Worm (Caenorhabditis elegans) whole organism, L1 larva: ENCODE data around the gene F38A5.22.
A peak's percentile ranks its signal among the peaks of the same experiment; 100 is the strongest.

Source experiments
- C04F5.9 ChIP-seq: sonication (generic microtip); optimal IDR thresholded peaks from 2 replicates; lab custom pipeline; 2016; ENCODE audit warnings: missing genetic modification characterization, missing compliant biosample characterization
- C34B4.2 ChIP-seq: sonication (generic microtip); optimal IDR thresholded peaks from 2 replicates; lab custom pipeline; 2017; ENCODE audit warnings: mild to moderate bottlenecking, missing genetic modification characterization, missing compliant biosample characterization
- F16B12.6 ChIP-seq: fragments of 150-350 bp; optimal IDR thresholded peaks from 2 replicates; lab custom pipeline; 2014; ENCODE audit warnings: missing biosample characterization, missing genetic modification characterization
- Y116A8C.19 ChIP-seq: sonication (generic microtip); optimal IDR thresholded peaks from 2 replicates; lab custom pipeline; 2016; ENCODE audit warnings: missing compliant biosample characterization, missing genetic modification characterization, borderline replicate concordance
- alr-1 ChIP-seq: fragments of 200-800 bp; sonication (Bioruptor generic); optimal IDR thresholded peaks from 2 replicates; lab custom pipeline; 2018; ENCODE audit warnings: borderline replicate concordance, mild to moderate bottlenecking, missing genetic modification characterization, missing compliant biosample characterization
- aly-2 ChIP-seq: fragments of 150-350 bp; optimal IDR thresholded peaks from 2 replicates; lab custom pipeline; 2014; ENCODE audit warnings: missing biosample characterization, missing genetic modification characterization
- blmp-1 ChIP-seq: fragments of 150-350 bp; optimal IDR thresholded peaks from 2 replicates; lab custom pipeline; 2014; ENCODE audit warnings: missing biosample characterization, missing genetic modification characterization
- ceh-8 ChIP-seq: fragments of 200-800 bp; sonication (Bioruptor generic); optimal IDR thresholded peaks from 2 replicates; lab custom pipeline; 2018; ENCODE audit warnings: mild to moderate bottlenecking, missing genetic modification characterization, moderate library complexity, missing compliant biosample characterization
- ceh-82 ChIP-seq, 3 experiments: fragments of 150-350 bp in 1 of 3; sonication (generic microtip) in 2 of 3; optimal IDR thresholded peaks; 2 replicates each; lab custom pipeline; 2014 to 2017; ENCODE audit warnings: missing biosample characterization in 3 of 3, missing genetic modification characterization in 3 of 3
- ceh-88 ChIP-seq: fragments of 200-800 bp; sonication (Bioruptor generic); IDR thresholded peaks from 2 replicates; pipeline ENCODE4 v1.3.6; 2022; ENCODE audit warnings: missing genetic modification characterization, missing compliant biosample characterization
- dpl-1 ChIP-seq, 3 experiments: fragments of 150-350 bp in 2 of 3; sonication (generic microtip) in 1 of 3; optimal IDR thresholded peaks; 2 replicates each; lab custom pipeline; 2014 to 2017; ENCODE audit warnings: missing biosample characterization in 3 of 3, missing genetic modification characterization in 3 of 3, missing genetic modification reagents in 3 of 3
- dsc-1 ChIP-seq: sonication (generic microtip); optimal IDR thresholded peaks from 2 replicates; lab custom pipeline; 2016; ENCODE audit warnings: mild to moderate bottlenecking, missing genetic modification characterization, missing compliant biosample characterization
- efl-3 ChIP-seq: fragments of 200-800 bp; sonication (Bioruptor generic); optimal IDR thresholded peaks from 2 replicates; lab custom pipeline; 2018; ENCODE audit warnings: mild to moderate bottlenecking, missing genetic modification characterization, missing compliant biosample characterization
- egl-13 ChIP-seq: sonication (generic microtip); optimal IDR thresholded peaks from 2 replicates; lab custom pipeline; 2016; ENCODE audit warnings: missing genotype, missing genetic modification reagents, missing genetic modification characterization, missing compliant biosample characterization
- egl-27 ChIP-seq, 2 experiments: fragments of 150-350 bp in 1 of 2; sonication (generic microtip); optimal IDR thresholded peaks; 3 replicates each; lab custom pipeline; 2017 to 2018; ENCODE audit warnings: missing biosample characterization in 2 of 2, missing genetic modification characterization in 2 of 2, missing genetic modification reagents in 2 of 2
- elt-2 ChIP-seq: sonication (generic microtip); optimal IDR thresholded peaks from 2 replicates; lab custom pipeline; 2016; ENCODE audit warnings: missing genetic modification characterization, mild to moderate bottlenecking, inconsistent platforms, missing compliant biosample characterization, missing genetic modification reagents
- elt-3 ChIP-seq, 6 experiments: fragments of 150-350 bp in 1 of 6; sonication (generic microtip); optimal IDR thresholded peaks; 2 replicates each; lab custom pipeline; 2017 to 2018; ENCODE audit warnings: missing biosample characterization in 6 of 6, missing genetic modification characterization in 6 of 6, inconsistent platforms in 1 of 6
- ets-5 ChIP-seq: fragments of 200-800 bp; sonication (Bioruptor generic); IDR thresholded peaks from 2 replicates; pipeline ENCODE4 v1.3.6; 2022; ENCODE audit warnings: missing genetic modification characterization, missing compliant biosample characterization
- fkh-10 ChIP-seq: sonication (generic microtip); optimal IDR thresholded peaks from 2 replicates; lab custom pipeline; 2017; ENCODE audit warnings: missing biosample characterization, missing genetic modification reagents, missing genetic modification characterization
- fkh-4 ChIP-seq: sonication (generic microtip); optimal IDR thresholded peaks from 2 replicates; lab custom pipeline; 2016; ENCODE audit warnings: missing compliant biosample characterization, missing genetic modification characterization, borderline replicate concordance
- fkh-8 ChIP-seq: sonication (generic microtip); optimal IDR thresholded peaks from 2 replicates; lab custom pipeline; 2016; ENCODE audit warnings: mild to moderate bottlenecking, missing genetic modification characterization, missing compliant biosample characterization
- hlh-4 ChIP-seq: sonication (generic microtip); optimal IDR thresholded peaks from 2 replicates; lab custom pipeline; 2016; ENCODE audit warnings: mild to moderate bottlenecking, missing genetic modification characterization, missing compliant biosample characterization
- hpl-2 ChIP-seq: fragments of 150-350 bp; optimal IDR thresholded peaks from 2 replicates; lab custom pipeline; 2014; ENCODE audit warnings: missing biosample characterization, missing genetic modification reagents, missing genetic modification characterization
- jun-1 ChIP-seq: fragments of 150-350 bp; optimal IDR thresholded peaks from 2 replicates; lab custom pipeline; 2014; ENCODE audit warnings: missing biosample characterization, missing genetic modification reagents, missing genetic modification characterization
- lin-13 ChIP-seq: fragments of 150-350 bp; optimal IDR thresholded peaks from 2 replicates; lab custom pipeline; 2014; ENCODE audit warnings: missing biosample characterization, missing genetic modification reagents, missing genetic modification characterization
- lin-14 ChIP-seq: fragments of 200-800 bp; sonication (Bioruptor generic); optimal IDR thresholded peaks from 2 replicates; lab custom pipeline; 2018; ENCODE audit warnings: mild to moderate bottlenecking, missing genetic modification characterization, moderate library complexity, missing compliant biosample characterization
- lin-15B ChIP-seq: fragments of 150-350 bp; sonication (generic microtip); optimal IDR thresholded peaks from 3 replicates; lab custom pipeline; 2014; ENCODE audit warnings: missing biosample characterization, missing genetic modification characterization
- lir-3 ChIP-seq: sonication (generic microtip); optimal IDR thresholded peaks from 2 replicates; lab custom pipeline; 2016; ENCODE audit warnings: mild to moderate bottlenecking, missing genetic modification characterization, moderate library complexity, missing compliant biosample characterization; ENCODE audit not compliant: poor library complexity
- lsy-2 ChIP-seq, 2 experiments: fragments of 150-350 bp; optimal IDR thresholded peaks; 2 replicates each; lab custom pipeline; 2014; ENCODE audit warnings: missing biosample characterization in 2 of 2, missing genetic modification characterization in 2 of 2
- mep-1 ChIP-seq: fragments of 150-350 bp; optimal IDR thresholded peaks from 2 replicates; lab custom pipeline; 2014; ENCODE audit warnings: missing biosample characterization, missing genetic modification characterization
- nhr-19 ChIP-seq: fragments of 200-800 bp; sonication (Bioruptor generic); conservative IDR thresholded peaks from 2 replicates; pipeline ENCODE4 v1.3.6; 2022; ENCODE audit warnings: missing genetic modification characterization, missing compliant biosample characterization
- nhr-20 ChIP-seq: sonication (generic microtip); optimal IDR thresholded peaks from 2 replicates; lab custom pipeline; 2016; ENCODE audit warnings: mild to moderate bottlenecking, missing genetic modification characterization, missing compliant biosample characterization
- nhr-47 ChIP-seq: sonication (generic microtip); optimal IDR thresholded peaks from 2 replicates; lab custom pipeline; 2016; ENCODE audit warnings: mild to moderate bottlenecking, missing genetic modification characterization, moderate library complexity, missing compliant biosample characterization
- nhr-76 ChIP-seq: sonication (generic microtip); optimal IDR thresholded peaks from 2 replicates; lab custom pipeline; 2017; ENCODE audit warnings: missing biosample characterization, missing genetic modification characterization
- nhr-77 ChIP-seq: fragments of 150-350 bp; optimal IDR thresholded peaks from 2 replicates; lab custom pipeline; 2014; ENCODE audit warnings: missing biosample characterization, missing genetic modification characterization
- nhr-84 ChIP-seq: sonication (generic microtip); optimal IDR thresholded peaks from 2 replicates; lab custom pipeline; 2017; ENCODE audit warnings: missing biosample characterization, missing genetic modification characterization
- nhr-85 ChIP-seq: sonication (generic microtip); peaks from one replicate; lab custom pipeline; 2016; ENCODE audit warnings: missing genetic modification characterization, inconsistent platforms, missing compliant biosample characterization
- pax-3 ChIP-seq: fragments of 200-800 bp; sonication (Bioruptor generic); optimal IDR thresholded peaks from 2 replicates; lab custom pipeline; 2018; ENCODE audit warnings: mild to moderate bottlenecking, missing genetic modification characterization, moderate library complexity, missing compliant biosample characterization
- snpc-4 ChIP-seq: fragments of 150-350 bp; optimal IDR thresholded peaks from 2 replicates; lab custom pipeline; 2014; ENCODE audit warnings: missing biosample characterization, missing genetic modification characterization
- sox-4 ChIP-seq: sonication (generic microtip); optimal IDR thresholded peaks from 2 replicates; lab custom pipeline; 2016; ENCODE audit warnings: missing genetic modification characterization, missing compliant biosample characterization
- sptf-1 ChIP-seq: fragments of 150-350 bp; optimal IDR thresholded peaks from 2 replicates; lab custom pipeline; 2014; ENCODE audit warnings: missing biosample characterization, missing genetic modification characterization
- tbx-2 ChIP-seq: sonication (generic microtip); optimal IDR thresholded peaks from 2 replicates; lab custom pipeline; 2016; ENCODE audit warnings: missing genetic modification characterization, missing compliant biosample characterization
- unc-62 ChIP-seq: fragments of 150-350 bp; optimal IDR thresholded peaks from 2 replicates; lab custom pipeline; 2014; ENCODE audit warnings: missing biosample characterization, missing genetic modification reagents, missing genetic modification characterization
- unc-86 ChIP-seq: sonication (generic microtip); optimal IDR thresholded peaks from 2 replicates; lab custom pipeline; 2016; ENCODE audit warnings: missing genetic modification characterization, missing compliant biosample characterization
- xbp-1 ChIP-seq: sonication (generic microtip); optimal IDR thresholded peaks from 2 replicates; lab custom pipeline; 2016; ENCODE audit warnings: missing genetic modification characterization, missing compliant biosample characterization
- zag-1 ChIP-seq: fragments of 150-350 bp; optimal IDR thresholded peaks from 2 replicates; lab custom pipeline; 2014; ENCODE audit warnings: missing biosample characterization, missing genetic modification characterization

Gene F38A5.22

DNA sequence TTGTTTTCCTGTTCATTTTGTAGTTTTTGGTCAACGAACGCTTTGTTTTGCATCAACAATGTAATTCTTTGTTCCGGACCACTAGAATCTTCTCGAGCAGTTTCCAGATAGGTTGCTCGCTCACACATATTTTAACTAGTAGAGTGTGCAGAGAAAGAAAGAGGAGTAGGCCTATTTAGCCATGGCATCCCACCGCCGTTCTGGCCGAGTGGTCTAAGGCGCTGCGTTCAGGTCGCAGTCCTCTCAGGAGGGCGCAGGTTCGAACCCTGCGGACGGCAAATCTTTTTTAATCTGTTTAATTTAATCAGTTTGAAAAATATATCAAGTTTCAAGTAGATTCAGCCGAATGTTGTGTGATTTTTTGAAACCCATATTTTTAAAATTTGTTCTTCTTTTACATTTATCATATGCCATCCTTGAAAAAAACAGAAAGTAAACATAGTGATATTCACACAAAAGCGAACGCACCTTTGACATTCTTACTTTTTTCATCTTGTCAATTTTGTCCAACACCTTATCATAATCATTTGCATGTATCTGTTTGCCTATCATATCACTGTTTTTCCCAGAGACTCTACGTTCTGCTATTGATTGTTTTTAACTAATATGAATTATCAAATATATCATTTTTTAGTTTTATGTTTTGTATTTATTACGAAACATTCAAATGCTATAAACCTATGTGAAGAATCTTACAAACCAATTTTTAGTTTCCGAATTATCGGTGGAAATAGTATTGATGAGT, 38.9 kb downstream of the F38A5.22 start, which contains the start of gene try-3 (continued):
- no peak for TF ChIP-seq sptf-1 (tag; lab: Kevin White, UChicago)
- TF ChIP-seq fkh-8 (tag; lab: Kevin White, UChicago), result peak; percentile 82
- peak; percentile 79 for TF ChIP-seq nhr-20 (tag; lab: Kevin White, UChicago)
- TF ChIP-seq sox-4 (tag; lab: Kevin White, UChicago), result no peak
- TF ChIP-seq egl-27 (tag; optimal IDR thresholded peaks at IDR 0.05; lab: Kevin White, UChicago), result no peak
- peak; percentile 60 to 72 for TF ChIP-seq lsy-2 (tag; optimal IDR thresholded peaks at IDR 0.05; lab: Kevin White, UChicago)
- peak; percentile 30 to 70 (median 35) for TF ChIP-seq ceh-82 (tag; optimal IDR thresholded peaks at IDR 0.05; lab: Kevin White, UChicago)
- TF ChIP-seq fkh-10 (GFP tag; lab: Kevin White, UChicago), result peak; percentile 43
- peak; percentile 55 for TF ChIP-seq ceh-8
- TF ChIP-seq ceh-88 (GFP tag; lab: Robert Waterston, UW), result peak; percentile 53; the same call in 1 of the 2 replicates
- peak; percentile 66 for TF ChIP-seq egl-13 (tag; lab: Kevin White, UChicago)
- TF ChIP-seq C04F5.9, result no peak
- TF ChIP-seq lir-3 (tag; lab: Kevin White, UChicago), result peak; percentile 54
- peak; percentile 64 for TF ChIP-seq tbx-2 (tag; lab: Kevin White, UChicago)
- TF ChIP-seq snpc-4 (tag; lab: Kevin White, UChicago), result no peak
- peak; percentile 60 for TF ChIP-seq nhr-19 (GFP tag; lab: Robert Waterston, UW)
- TF ChIP-seq xbp-1 (tag; lab: Kevin White, UChicago), result peak; percentile 62
- TF ChIP-seq hlh-4 (tag; lab: Kevin White, UChicago), result no peak
- TF ChIP-seq zag-1, result no peak
- peak; percentile 2 for TF ChIP-seq F16B12.6
- no peak for TF ChIP-seq Y116A8C.19 (tag; lab: Kevin White, UChicago)
- peak; percentile 46 to 59 (median 48) for TF ChIP-seq dpl-1 (GFP tag; optimal IDR thresholded peaks at IDR 0.05; lab: Kevin White, UChicago)
- TF ChIP-seq unc-62 (GFP tag; lab: Kevin White, UChicago), result no peak
- TF ChIP-seq nhr-85 (tag; lab: Kevin White, UChicago), result peak; percentile 68
- peak; percentile 5 for TF ChIP-seq elt-2 (tag; lab: Kevin White, UChicago)
- no peak for TF ChIP-seq C34B4.2 (tag; lab: Kevin White, UChicago)
- TF ChIP-seq nhr-76 (tag; lab: Kevin White, UChicago), result no peak
- TF ChIP-seq mep-1 (tag; lab: Kevin White, UChicago), result peak; percentile 63
- TF ChIP-seq lin-13 (GFP tag; lab: Kevin White, UChicago), result peak; percentile 73
- no peak for TF ChIP-seq ets-5 (GFP tag; lab: Robert Waterston, UW)
- no peak for TF ChIP-seq fkh-4 (tag; lab: Kevin White, UChicago)
- TF ChIP-seq nhr-47 (tag; lab: Kevin White, UChicago), result peak; percentile 75
- peak; percentile 50 for TF ChIP-seq unc-86
- no peak for TF ChIP-seq nhr-84 (tag; lab: Kevin White, UChicago)
- peak in 3 of 6 experiments; percentile 6 to 30 (median 13) for TF ChIP-seq elt-3 (tag; optimal IDR thresholded peaks at IDR 0.05; lab: Kevin White, UChicago)
- TF ChIP-seq, all 84 proteins: peak for 44

DNA sequence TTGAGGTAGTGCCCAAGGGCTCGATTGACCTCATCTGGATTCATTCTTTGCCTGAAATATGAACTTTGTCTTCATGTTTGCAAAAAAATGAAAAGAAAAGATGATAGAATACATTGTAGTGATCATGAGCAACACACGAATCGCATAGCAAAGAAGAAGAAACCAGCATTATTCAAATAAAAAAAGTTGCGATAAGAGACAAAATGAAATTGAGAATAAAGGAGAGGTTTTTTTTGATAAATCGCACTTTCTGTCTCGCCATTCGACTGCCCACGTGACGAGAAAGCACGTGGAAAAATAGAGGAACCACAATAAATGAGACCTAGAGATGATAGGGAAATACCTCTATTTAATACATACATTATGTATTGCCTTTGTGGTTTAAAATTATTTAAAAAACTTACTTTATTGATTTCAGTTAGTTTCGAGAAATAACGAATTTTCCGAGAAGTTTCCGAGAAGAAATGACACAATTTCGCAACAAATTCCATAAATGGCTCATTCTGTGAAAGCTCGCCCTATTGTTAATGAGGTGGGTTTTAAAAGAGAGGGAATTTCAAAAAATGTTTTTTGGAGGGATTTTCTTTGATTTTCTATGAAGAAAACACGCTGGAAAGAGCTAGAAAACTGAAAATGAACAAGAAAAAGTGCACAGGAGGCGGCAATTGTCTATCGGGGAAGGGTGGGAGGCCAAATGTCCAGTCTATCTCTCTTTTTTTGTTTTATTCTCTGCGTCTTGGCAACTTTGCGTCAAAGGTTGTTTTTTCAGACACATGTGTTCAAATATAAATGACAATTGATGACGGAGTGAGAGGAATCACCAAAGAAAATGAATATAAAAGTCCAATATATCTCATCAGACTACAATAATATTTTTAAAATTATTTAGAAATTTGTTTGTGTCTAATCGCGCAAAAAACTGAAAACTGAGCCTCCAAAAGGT, 40.1 kb downstream of the F38A5.22 start, which contains the start of gene paqr-1:
Gene paqr-1, minus strand, starts transcription at position 51 of the 943 bp plus-strand sequence.
- TF ChIP-seq pax-3, result no peak
- TF ChIP-seq xbp-1 (tag; lab: Kevin White, UChicago), result no peak
- TF ChIP-seq nhr-76 (tag; lab: Kevin White, UChicago), result no peak
- TF ChIP-seq egl-27 (tag; optimal IDR thresholded peaks at IDR 0.05; lab: Kevin White, UChicago), result no peak
- no peak for TF ChIP-seq efl-3
- no peak for TF ChIP-seq alr-1 (tag; lab: Kevin White, UChicago)
- TF ChIP-seq aly-2, result no peak
- TF ChIP-seq ceh-88 (GFP tag; lab: Robert Waterston, UW), result no peak
- TF ChIP-seq unc-86, result no peak
- peak; percentile 47 for TF ChIP-seq lin-14 (GFP tag; lab: Kevin White, UChicago)
- TF ChIP-seq blmp-1, result peak; percentile 40
- peak in 1 of 6 experiments; percentile 28 for TF ChIP-seq elt-3 (tag; optimal IDR thresholded peaks at IDR 0.05; lab: Kevin White, UChicago)
- no peak for TF ChIP-seq jun-1 (tag; lab: Kevin White, UChicago)
- TF ChIP-seq egl-13 (tag; lab: Kevin White, UChicago), result no peak
- TF ChIP-seq nhr-77, result no peak
- TF ChIP-seq sox-4 (tag; lab: Kevin White, UChicago), result no peak
- TF ChIP-seq fkh-10 (GFP tag; lab: Kevin White, UChicago), result no peak
- TF ChIP-seq lin-15B (tag; lab: Kevin White, UChicago), result peak; percentile 27
- TF ChIP-seq hpl-2 (GFP tag; lab: Kevin White, UChicago), result no peak
- peak; percentile 42 for TF ChIP-seq mep-1 (tag; lab: Kevin White, UChicago)
- TF ChIP-seq dpl-1 (GFP tag; optimal IDR thresholded peaks at IDR 0.05; lab: Kevin White, UChicago), result peak; percentile 55 to 86 (median 71)
- TF ChIP-seq dsc-1 (tag; lab: Kevin White, UChicago), result no peak
